Fruit fly (Drosophila melanogaster) whole organism, embryonic: ENCODE measurements around the gene Kyat.
A peak's percentile ranks its signal among the peaks of the same experiment; 100 is the strongest.

ENCODE experiments used
- CG10366 ChIP-seq: fragments of 200-800 bp; sonication (Bioruptor generic); IDR thresholded peaks from 2 replicates; pipeline ENCODE4 v1.3.6; 2022; ENCODE audit warnings: missing biosample characterization, missing genetic modification characterization
- CG10979 ChIP-seq: fragments of 200-800 bp; sonication (Bioruptor generic); optimal IDR thresholded peaks from 2 replicates; lab custom pipeline; 2018; ENCODE audit warnings: missing biosample characterization, mild to moderate bottlenecking, missing genetic modification characterization, moderate library complexity
- CG11093 ChIP-seq: fragments of 200-800 bp; sonication (Bioruptor generic); IDR thresholded peaks from 3 replicates; pipeline ENCODE4 v1.3.6; 2022; ENCODE audit warnings: missing biosample characterization, missing genetic modification characterization
- CG11695 ChIP-seq: fragments of 200-800 bp; sonication (Bioruptor generic); IDR thresholded peaks from 3 replicates; pipeline ENCODE4 v1.3.6; 2022; ENCODE audit warnings: missing biosample characterization, missing genetic modification characterization
- CG12391 ChIP-seq: fragments of 200-800 bp; sonication (Bioruptor generic); optimal IDR thresholded peaks from 3 replicates; lab custom pipeline; 2018; ENCODE audit warnings: missing biosample characterization, mild to moderate bottlenecking, missing genetic modification characterization, moderate library complexity
- CG12659 ChIP-seq: fragments of 200-800 bp; sonication (Bioruptor generic); optimal IDR thresholded peaks from 3 replicates; lab custom pipeline; 2017; ENCODE audit warnings: mild to moderate bottlenecking, missing biosample characterization, missing genetic modification reagents, missing genetic modification characterization
- CG13123 ChIP-seq: fragments of 200-800 bp; sonication (Bioruptor generic); optimal IDR thresholded peaks from 2 replicates; lab custom pipeline; 2016; ENCODE audit warnings: missing biosample characterization, missing genetic modification characterization
- CG13894 ChIP-seq: fragments of 200-800 bp; sonication (Bioruptor generic); optimal IDR thresholded peaks from 3 replicates; lab custom pipeline; 2018; ENCODE audit warnings: missing biosample characterization, mild to moderate bottlenecking, missing genetic modification characterization, moderate library complexity
- CG14050 ChIP-seq: fragments of 200-800 bp; sonication (Bioruptor generic); IDR thresholded peaks from 3 replicates; pipeline ENCODE4 v1.3.6; 2022; ENCODE audit warnings: missing biosample characterization, missing genetic modification characterization
- CG1529 ChIP-seq: fragments of 200-800 bp; sonication (Bioruptor generic); optimal IDR thresholded peaks from 3 replicates; lab custom pipeline; 2018; ENCODE audit warnings: missing biosample characterization, missing genetic modification characterization
- CG15479 ChIP-seq: fragments of 200-800 bp; sonication (Bioruptor generic); optimal IDR thresholded peaks from 3 replicates; lab custom pipeline; 2019; ENCODE audit warnings: missing biosample characterization, mild to moderate bottlenecking, missing genetic modification characterization, moderate library complexity
- CG15601 ChIP-seq: fragments of 200-800 bp; sonication (Bioruptor generic); optimal IDR thresholded peaks from 3 replicates; lab custom pipeline; 2019; ENCODE audit warnings: missing biosample characterization, mild to moderate bottlenecking, missing genetic modification characterization, moderate library complexity
- CG2202 ChIP-seq: fragments of 200-800 bp; sonication (Bioruptor generic); optimal IDR thresholded peaks from 2 replicates; lab custom pipeline; 2018; ENCODE audit warnings: missing biosample characterization, mild to moderate bottlenecking, missing genetic modification characterization
- CG2712 ChIP-seq: fragments of 200-800 bp; optimal IDR thresholded peaks from 3 replicates; lab custom pipeline; 2019; ENCODE audit warnings: missing biosample characterization, mild to moderate bottlenecking, missing genetic modification characterization, moderate library complexity
- CG31441 ChIP-seq: fragments of 200-800 bp; sonication (Bioruptor generic); IDR thresholded peaks from 2 replicates; pipeline ENCODE4 v1.3.6; 2022; ENCODE audit warnings: missing biosample characterization, missing genetic modification characterization
- CG3163 ChIP-seq: fragments of 200-800 bp; sonication (Bioruptor generic); optimal IDR thresholded peaks from 3 replicates; lab custom pipeline; 2016; ENCODE audit warnings: missing biosample characterization, missing genetic modification characterization
- CG32767 ChIP-seq: fragments of 200-800 bp; sonication (Bioruptor generic); IDR thresholded peaks from 2 replicates; pipeline ENCODE4 v1.3.6; 2022; ENCODE audit warnings: missing biosample characterization, missing genetic modification characterization
- CG3726 ChIP-seq: fragments of 200-800 bp; sonication (Bioruptor generic); IDR thresholded peaks from 3 replicates; pipeline ENCODE4, ENCODE4 v1.3.6; 2022; ENCODE audit warnings: missing biosample characterization, missing genetic modification characterization
- CG3995 ChIP-seq: fragments of 200-800 bp; sonication (Bioruptor generic); optimal IDR thresholded peaks from 3 replicates; lab custom pipeline; 2016; ENCODE audit warnings: missing biosample characterization, missing genetic modification characterization
- CG6254 ChIP-seq: fragments of 200-800 bp; sonication (Bioruptor generic); optimal IDR thresholded peaks from 3 replicates; lab custom pipeline; 2017; ENCODE audit warnings: mild to moderate bottlenecking, missing biosample characterization, missing genetic modification reagents, missing genetic modification characterization
- CG8765 ChIP-seq: fragments of 200-800 bp; sonication (Bioruptor generic); IDR thresholded peaks from 2 replicates; pipeline ENCODE4 v1.3.6; 2022; ENCODE audit warnings: missing biosample characterization, missing genetic modification characterization
- CG9797 ChIP-seq: fragments of 200-800 bp; sonication (Bioruptor generic); optimal IDR thresholded peaks from 3 replicates; lab custom pipeline; 2018; ENCODE audit warnings: missing biosample characterization, mild to moderate bottlenecking, missing genetic modification characterization
- Chrac-16 ChIP-seq: fragments of 200-800 bp; sonication (Bioruptor generic); optimal IDR thresholded peaks from 3 replicates; lab custom pipeline; 2016; ENCODE audit warnings: missing biosample characterization, missing genetic modification characterization
- Dip2 ChIP-seq: fragments of 200-800 bp; sonication (Bioruptor generic); IDR thresholded peaks from 2 replicates; pipeline ENCODE4 v1.3.6; 2022; ENCODE audit warnings: missing biosample characterization, missing genetic modification characterization
- Doc2 ChIP-seq: fragments of 200-800 bp; sonication (Bioruptor generic); IDR thresholded peaks from 2 replicates; pipeline ENCODE4 v1.3.6; 2022; ENCODE audit warnings: missing biosample characterization, missing genetic modification characterization
- Fer2 ChIP-seq: fragments of 200-800 bp; sonication (Bioruptor generic); optimal IDR thresholded peaks from 2 replicates; lab custom pipeline; 2018; ENCODE audit warnings: missing biosample characterization, mild to moderate bottlenecking, missing genetic modification characterization, moderate library complexity
- Hsf ChIP-seq: fragments of 200-800 bp; sonication (Bioruptor generic); optimal IDR thresholded peaks from 3 replicates; lab custom pipeline; 2016; ENCODE audit warnings: missing biosample characterization, missing genetic modification characterization
- Lhr ChIP-seq: fragments of 200-800 bp; sonication (Bioruptor generic); optimal IDR thresholded peaks from 3 replicates; lab custom pipeline; 2017; ENCODE audit warnings: mild to moderate bottlenecking, missing biosample characterization, missing genetic modification reagents, missing genetic modification characterization
- MTF-1 ChIP-seq: fragments of 200-800 bp; sonication (Bioruptor generic); optimal IDR thresholded peaks from 2 replicates; lab custom pipeline; 2018; ENCODE audit warnings: missing biosample characterization, mild to moderate bottlenecking, missing genetic modification characterization, borderline replicate concordance
- Mrtf ChIP-seq: fragments of 200-800 bp; sonication (Bioruptor generic); IDR thresholded peaks from 3 replicates; pipeline ENCODE4 v1.3.6; 2022; ENCODE audit warnings: missing biosample characterization, missing genetic modification characterization
- NfI ChIP-seq: fragments of 200-800 bp; sonication (Bioruptor generic); optimal IDR thresholded peaks from 3 replicates; lab custom pipeline; 2018; ENCODE audit warnings: missing biosample characterization, mild to moderate bottlenecking, missing genetic modification characterization, moderate library complexity
- Oli ChIP-seq: fragments of 200-800 bp; sonication (Bioruptor generic); optimal IDR thresholded peaks from 2 replicates; lab custom pipeline; 2018; ENCODE audit warnings: missing biosample characterization, mild to moderate bottlenecking, missing genetic modification characterization, moderate library complexity
- Ptx1 ChIP-seq: fragments of 200-800 bp; sonication (Bioruptor generic); IDR thresholded peaks from 2 replicates; pipeline ENCODE4 v1.3.6; 2022; ENCODE audit warnings: missing biosample characterization, missing genetic modification characterization
- ab ChIP-seq: fragments of 200-800 bp; sonication (Bioruptor generic); optimal IDR thresholded peaks from 2 replicates; lab custom pipeline; 2016; ENCODE audit warnings: missing biosample characterization, missing genetic modification characterization
- crp ChIP-seq, 2 experiments: fragments of 200-800 bp; sonication (Bioruptor generic); optimal IDR thresholded peaks; 2 replicates in 1 of 2; 3 replicates in 1 of 2; lab custom pipeline; 2017; ENCODE audit warnings: missing biosample characterization in 2 of 2, missing genetic modification characterization in 2 of 2, mild to moderate bottlenecking in 1 of 2, moderate library complexity in 1 of 2
- dati ChIP-seq: fragments of 200-800 bp; sonication (Bioruptor generic); IDR thresholded peaks from 2 replicates; pipeline ENCODE4 v1.3.6; 2022; ENCODE audit warnings: missing biosample characterization, missing genetic modification characterization
- fd96Cb ChIP-seq: fragments of 200-800 bp; sonication (Bioruptor generic); optimal IDR thresholded peaks from 2 replicates; lab custom pipeline; 2018; ENCODE audit warnings: missing biosample characterization, mild to moderate bottlenecking, missing genetic modification characterization, moderate library complexity
- ftz-f1 ChIP-seq: fragments of 200-800 bp; sonication (Bioruptor generic); optimal IDR thresholded peaks from 2 replicates; lab custom pipeline; 2016; ENCODE audit warnings: missing biosample characterization, missing genetic modification characterization
- inv ChIP-seq: fragments of 200-800 bp; sonication (Bioruptor generic); IDR thresholded peaks from 2 replicates; pipeline ENCODE4 v1.3.6; 2022; ENCODE audit warnings: missing biosample characterization, missing genetic modification characterization; ENCODE audit not compliant: partially characterized antibody
- org-1 ChIP-seq: fragments of 200-800 bp; sonication (Bioruptor generic); optimal IDR thresholded peaks from 2 replicates; lab custom pipeline; 2017; ENCODE audit warnings: missing biosample characterization, missing genetic modification characterization
- phol ChIP-seq: fragments of 200-800 bp; sonication (Bioruptor generic); optimal IDR thresholded peaks from 3 replicates; lab custom pipeline; 2018; ENCODE audit warnings: missing biosample characterization, mild to moderate bottlenecking, missing genetic modification characterization, moderate library complexity
- pnt ChIP-seq: fragments of 200-800 bp; sonication (Bioruptor generic); optimal IDR thresholded peaks from 3 replicates; lab custom pipeline; 2016; ENCODE audit warnings: missing biosample characterization, missing genetic modification characterization
- ro ChIP-seq: fragments of 200-800 bp; sonication (Bioruptor generic); IDR thresholded peaks from 2 replicates; pipeline ENCODE4 v1.3.6; 2022; ENCODE audit warnings: missing biosample characterization, missing genetic modification characterization
- run ChIP-seq: fragments of 200-800 bp; sonication (Bioruptor generic); optimal IDR thresholded peaks from 3 replicates; lab custom pipeline; 2018; ENCODE audit warnings: missing biosample characterization, mild to moderate bottlenecking, missing genetic modification characterization
- stc ChIP-seq: fragments of 200-800 bp; sonication (Bioruptor generic); IDR thresholded peaks from 2 replicates; pipeline ENCODE4 v1.3.6; 2022; ENCODE audit warnings: missing biosample characterization, missing genetic modification characterization
- tgo ChIP-seq: fragments of 200-800 bp; sonication (Bioruptor generic); IDR thresholded peaks from 3 replicates; pipeline ENCODE4 v1.3.6; 2022; ENCODE audit warnings: missing biosample characterization, missing genetic modification characterization
- tin ChIP-seq: fragments of 200-800 bp; sonication (Bioruptor generic); optimal IDR thresholded peaks from 3 replicates; lab custom pipeline; 2016; ENCODE audit warnings: missing biosample characterization, missing genetic modification characterization
- tio ChIP-seq: fragments of 200-800 bp; sonication (Bioruptor generic); optimal IDR thresholded peaks from 2 replicates; lab custom pipeline; 2017; ENCODE audit warnings: missing biosample characterization, missing genetic modification characterization, inconsistent platforms
- twi ChIP-seq: fragments of 200-800 bp; optimal IDR thresholded peaks from 2 replicates; lab custom pipeline; 2019; ENCODE audit warnings: missing biosample characterization, mild to moderate bottlenecking, missing genetic modification characterization, moderate library complexity
- zfh1 ChIP-seq: fragments of 200-800 bp; sonication (Bioruptor generic); IDR thresholded peaks from 3 replicates; pipeline ENCODE4 v1.3.6; 2022; ENCODE audit warnings: missing biosample characterization, missing genetic modification characterization
- zfh2 ChIP-seq: fragments of 200-800 bp; sonication (Bioruptor generic); optimal IDR thresholded peaks from 2 replicates; lab custom pipeline; 2016; ENCODE audit warnings: missing biosample characterization, missing genetic modification characterization

Kyat gene

dm6 chr3R:11851939-11852338 lies 29.6 kb upstream of the Kyat start (continued):
- TF ChIP-seq tio (GFP tag; lab: Kevin White, UChicago) (no peak), Mrtf (GFP tag; lab: Robert Waterston, UW) (no peak), Hsf (GFP tag; lab: Kevin White, UChicago) (no peak), phol (tag; lab: Kevin White, UChicago) (peak; percentile 82), CG31441 (peak; percentile 72; the same call in 1 of the 2 replicates), CG12659 (GFP tag; lab: Kevin White, UChicago) (peak; percentile 4), Lhr (peak; percentile 22), CG15601 (tag; lab: Kevin White, UChicago) (peak; percentile 73), CG3726 (GFP tag; lab: Robert Waterston, UW) (no peak), org-1 (no peak), Dip2 (GFP tag; lab: Robert Waterston, UW) (no peak), CG1529 (GFP tag; lab: Kevin White, UChicago) (peak; percentile 20), crp (GFP tag; optimal IDR thresholded peaks at IDR 0.05; lab: Kevin White, UChicago) (no peak), fd96Cb (peak; percentile 75), NfI (GFP tag; lab: Kevin White, UChicago) (no peak), ftz-f1 (GFP tag; lab: Kevin White, UChicago) (no peak), CG3995 (GFP tag; lab: Kevin White, UChicago) (no peak), CG2202 (tag; lab: Kevin White, UChicago) (peak; percentile 64), CG13894 (tag; lab: Kevin White, UChicago) (no peak), CG2712 (tag; lab: Kevin White, UChicago) (peak; percentile 80), CG3163 (GFP tag; lab: Kevin White, UChicago) (no peak), CG32767 (no peak), dati (GFP tag; lab: Robert Waterston, UW) (no peak), run (tag; lab: Kevin White, UChicago) (peak; percentile 26), tgo (GFP tag; lab: Robert Waterston, UW) (peak; percentile 41; the same call in 2 of the 3 replicates), CG9797 (GFP tag; lab: Kevin White, UChicago) (no peak), CG10979 (peak; percentile 84), zfh2 (GFP tag; lab: Kevin White, UChicago) (no peak), twi (tag; lab: Kevin White, UChicago) (peak; percentile 46), ab (GFP tag; lab: Kevin White, UChicago) (no peak), CG10366 (GFP tag; lab: Robert Waterston, UW) (peak; percentile 47), inv (GFP tag; lab: Robert Waterston, UW) (no peak), Doc2 (GFP tag; lab: Robert Waterston, UW) (no peak), CG11093 (GFP tag; lab: Robert Waterston, UW) (0 out of 3 replicates have a peak, but pooled peaks have one; percentile 10), CG13123 (no peak), tin (GFP tag; lab: Kevin White, UChicago) (peak; percentile 11), zfh1 (0 out of 3 replicates have a peak, but pooled peaks have one; percentile 20), Chrac-16 (no peak), MTF-1 (GFP tag; lab: Kevin White, UChicago) (peak; percentile 8), CG14050 (GFP tag; lab: Robert Waterston, UW) (no peak), CG12391 (tag; lab: Kevin White, UChicago) (peak; percentile 74), Fer2 (no peak), stc (GFP tag; lab: Robert Waterston, UW) (peak; percentile 46; the same call in 1 of the 2 replicates), Oli (peak; percentile 71), CG8765 (GFP tag; lab: Robert Waterston, UW) (no peak), CG6254 (GFP tag; lab: Kevin White, UChicago) (peak; percentile 60), Ptx1 (peak; percentile 58), pnt (GFP tag; lab: Kevin White, UChicago) (no peak), CG15479 (GFP tag; lab: Kevin White, UChicago) (no peak), ro (GFP tag; lab: Robert Waterston, UW) (no peak), CG11695 (GFP tag; lab: Robert Waterston, UW) (0 out of 3 replicates have a peak, but pooled peaks have one; percentile 13)
